Worm (Caenorhabditis elegans) whole organism, L2 larva: Measurements from ENCODE around the gene sre-32.

ENCODE experiments used
- blmp-1 ChIP-seq: sonication (generic microtip); optimal IDR thresholded peaks from 2 replicates; lab custom pipeline; 2017; ENCODE audit warnings: missing genetic modification characterization, mild to moderate bottlenecking, missing compliant biosample characterization, antibody characterized with exemption, moderate library complexity; ENCODE audit not compliant: insufficient read depth
- ceh-16 ChIP-seq: fragments of 150-350 bp; optimal IDR thresholded peaks from 2 replicates; lab custom pipeline; 2014; ENCODE audit warnings: missing biosample characterization, missing genetic modification characterization
- ceh-82 ChIP-seq: fragments of 150-350 bp; optimal IDR thresholded peaks from 2 replicates; lab custom pipeline; 2014; ENCODE audit warnings: missing biosample characterization, missing genetic modification characterization
- egl-27 ChIP-seq: sonication (generic microtip); optimal IDR thresholded peaks from 3 replicates; lab custom pipeline; 2017; ENCODE audit warnings: missing biosample characterization, missing genetic modification reagents, missing genetic modification characterization
- lin-39 ChIP-seq: fragments of 150-350 bp; optimal IDR thresholded peaks from 2 replicates; lab custom pipeline; 2014; ENCODE audit warnings: missing biosample characterization, missing genetic modification reagents, missing genetic modification characterization
- mdl-1 ChIP-seq, 2 experiments: fragments of 150-350 bp in 1 of 2; sonication (generic microtip) in 1 of 2; optimal IDR thresholded peaks; 2 replicates each; lab custom pipeline; 2017; ENCODE audit warnings: missing biosample characterization in 2 of 2, missing genetic modification characterization in 2 of 2
- nhr-12 ChIP-seq: fragments of 150-350 bp; optimal IDR thresholded peaks from 2 replicates; lab custom pipeline; 2014; ENCODE audit warnings: missing biosample characterization, missing genetic modification characterization
- nhr-23 ChIP-seq: fragments of 150-350 bp; optimal IDR thresholded peaks from 2 replicates; lab custom pipeline; 2014; ENCODE audit warnings: missing biosample characterization, missing genetic modification reagents, missing genetic modification characterization
- nhr-237 ChIP-seq: fragments of 150-350 bp; optimal IDR thresholded peaks from 2 replicates; lab custom pipeline; 2014; ENCODE audit warnings: missing biosample characterization, missing genetic modification characterization
- nhr-25 ChIP-seq: fragments of 150-350 bp; sonication (generic microtip); optimal IDR thresholded peaks from 3 replicates; lab custom pipeline; 2014; ENCODE audit warnings: missing biosample characterization, missing genetic modification characterization
- unc-39 ChIP-seq: fragments of 150-350 bp; optimal IDR thresholded peaks from 2 replicates; lab custom pipeline; 2014; ENCODE audit warnings: missing biosample characterization, missing genetic modification characterization
- ztf-11 ChIP-seq: sonication (generic microtip); optimal IDR thresholded peaks from 2 replicates; lab custom pipeline; 2017; ENCODE audit warnings: missing biosample characterization, missing genetic modification characterization

- TF ChIP-seq ceh-16 (tag; lab: Kevin White, UChicago) (no peak), blmp-1 (no peak), mdl-1 (tag; optimal IDR thresholded peaks at IDR 0.05; lab: Kevin White, UChicago) (no peak), nhr-237 (no peak), lin-39 (no peak), ztf-11 (tag; lab: Kevin White, UChicago) (no peak), nhr-12 (tag; lab: Kevin White, UChicago) (no peak), nhr-25 (tag; lab: Kevin White, UChicago) (no peak), nhr-23 (tag; lab: Kevin White, UChicago) (no peak), ceh-82 (no peak), unc-39 (tag; lab: Kevin White, UChicago) (no peak), egl-27 (tag; lab: Kevin White, UChicago) (no peak)
These were observed 33.4 kb upstream of the sre-32 start, which contains the start of gene T21B4.15 for ce11 chrII:12489903-12490302.
